Fruit fly (Drosophila melanogaster) whole organism, embryonic: ENCODE results near the gene CG9550.

Experiments used
- Bgb ChIP-seq: fragments of 200-800 bp; sonication (Bioruptor generic); IDR thresholded peaks from 2 replicates; pipeline ENCODE4 v1.3.6; 2022; ENCODE audit warnings: missing biosample characterization, missing genetic modification characterization; ENCODE audit not compliant: partially characterized antibody
- CG11247 ChIP-seq: fragments of 200-800 bp; sonication (Bioruptor generic); IDR thresholded peaks from 2 replicates; pipeline ENCODE4 v1.3.6; 2022; ENCODE audit warnings: missing biosample characterization, missing genetic modification characterization
- CG11456 ChIP-seq: fragments of 200-800 bp; sonication (Bioruptor generic); IDR thresholded peaks from 3 replicates; pipeline ENCODE4 v1.3.6; 2022; ENCODE audit warnings: missing biosample characterization, missing genetic modification characterization
- CG11696 ChIP-seq: fragments of 200-800 bp; sonication (Bioruptor generic); IDR thresholded peaks from 2 replicates; pipeline ENCODE4 v1.3.6; 2022; ENCODE audit warnings: missing biosample characterization, missing genetic modification characterization
- CG13296 ChIP-seq: fragments of 200-800 bp; sonication (Bioruptor generic); optimal IDR thresholded peaks from 3 replicates; lab custom pipeline; 2018; ENCODE audit warnings: missing biosample characterization, mild to moderate bottlenecking, missing genetic modification characterization
- CG14710 ChIP-seq: fragments of 200-800 bp; sonication (Bioruptor generic); optimal IDR thresholded peaks from 3 replicates; lab custom pipeline; 2019; ENCODE audit warnings: missing biosample characterization, mild to moderate bottlenecking, missing genetic modification characterization, moderate library complexity
- CG15073 ChIP-seq: fragments of 200-800 bp; sonication (Bioruptor generic); optimal IDR thresholded peaks from 2 replicates; lab custom pipeline; 2016; ENCODE audit warnings: missing biosample characterization, missing genetic modification characterization
- CG18262 ChIP-seq: fragments of 200-800 bp; optimal IDR thresholded peaks from 3 replicates; lab custom pipeline; 2019; ENCODE audit warnings: missing biosample characterization, mild to moderate bottlenecking, missing genetic modification characterization, moderate library complexity
- CG18764 ChIP-seq: fragments of 200-800 bp; sonication (Bioruptor generic); optimal IDR thresholded peaks from 3 replicates; lab custom pipeline; 2016; ENCODE audit warnings: missing biosample characterization, missing genetic modification characterization
- CG2875 ChIP-seq: fragments of 200-800 bp; sonication (Bioruptor generic); optimal IDR thresholded peaks from 2 replicates; lab custom pipeline; 2017; ENCODE audit warnings: missing biosample characterization, mild to moderate bottlenecking, missing genetic modification characterization, missing genetic modification reagents
- CG30020 ChIP-seq: fragments of 200-800 bp; optimal IDR thresholded peaks from 2 replicates; lab custom pipeline; 2019; ENCODE audit warnings: missing biosample characterization, mild to moderate bottlenecking, missing genetic modification characterization, moderate library complexity
- CG30403 ChIP-seq: fragments of 200-800 bp; sonication (Bioruptor generic); optimal IDR thresholded peaks from 3 replicates; lab custom pipeline; 2016; ENCODE audit warnings: missing biosample characterization, missing genetic modification characterization
- CG31365 ChIP-seq: fragments of 200-800 bp; sonication (Bioruptor generic); optimal IDR thresholded peaks from 2 replicates; lab custom pipeline; 2018; ENCODE audit warnings: missing biosample characterization, mild to moderate bottlenecking, missing genetic modification characterization
- CG43689 ChIP-seq: fragments of 200-800 bp; sonication (Bioruptor generic); IDR thresholded peaks from 2 replicates; pipeline ENCODE4 v1.3.6; 2022; ENCODE audit warnings: missing biosample characterization, missing genetic modification characterization
- CG4854 ChIP-seq: fragments of 200-800 bp; sonication (Bioruptor generic); optimal IDR thresholded peaks from 2 replicates; lab custom pipeline; 2016; ENCODE audit warnings: missing biosample characterization, missing genetic modification characterization, inconsistent platforms
- CG5245 ChIP-seq: fragments of 200-800 bp; sonication (Bioruptor generic); optimal IDR thresholded peaks from 3 replicates; lab custom pipeline; 2016; ENCODE audit warnings: missing biosample characterization, missing genetic modification characterization
- CG5953 ChIP-seq: fragments of 200-800 bp; sonication (Bioruptor generic); IDR thresholded peaks from 2 replicates; pipeline ENCODE4 v1.3.6; 2022; ENCODE audit warnings: missing biosample characterization, missing genetic modification characterization
- CG7372 ChIP-seq: fragments of 200-800 bp; sonication (Bioruptor generic); IDR thresholded peaks from 2 replicates; pipeline ENCODE4 v1.3.6; 2022; ENCODE audit warnings: missing biosample characterization, missing genetic modification characterization
- Dad ChIP-seq: fragments of 200-800 bp; sonication (Bioruptor generic); optimal IDR thresholded peaks from 3 replicates; lab custom pipeline; 2016; ENCODE audit warnings: missing biosample characterization, missing genetic modification characterization
- Dbx ChIP-seq: fragments of 200-800 bp; sonication (Bioruptor generic); IDR thresholded peaks from 3 replicates; pipeline ENCODE4 v1.3.6; 2022; ENCODE audit warnings: missing biosample characterization, missing genetic modification characterization
- Dfd ChIP-seq, 2 experiments: fragments of >200 bp; optimal IDR thresholded peaks; 2 replicates each; lab custom pipeline; 2017; ENCODE audit warnings: missing biosample characterization in 2 of 2, missing genetic modification characterization in 2 of 2
- Dref ChIP-seq: fragments of 200-800 bp; sonication (Bioruptor generic); IDR thresholded peaks from 2 replicates; pipeline ENCODE4 v1.3.6; 2022; ENCODE audit warnings: missing biosample characterization, missing genetic modification characterization
- Fer3 ChIP-seq: fragments of 200-800 bp; sonication (Bioruptor generic); optimal IDR thresholded peaks from 2 replicates; lab custom pipeline; 2018; ENCODE audit warnings: missing biosample characterization, mild to moderate bottlenecking, missing genetic modification characterization, moderate library complexity
- H15 ChIP-seq: fragments of 200-800 bp; sonication (Bioruptor generic); IDR thresholded peaks from 3 replicates; pipeline ENCODE4 v1.3.6; 2022; ENCODE audit warnings: missing biosample characterization, missing genetic modification characterization
- Hr51 ChIP-seq, 2 experiments: fragments of 200-800 bp; sonication (Bioruptor generic); optimal IDR thresholded peaks; 2 replicates in 1 of 2; 3 replicates in 1 of 2; lab custom pipeline; 2016 to 2018; ENCODE audit warnings: missing biosample characterization in 2 of 2, missing genetic modification characterization in 2 of 2, mild to moderate bottlenecking in 1 of 2, moderate library complexity in 1 of 2
- Lpt ChIP-seq: fragments of >200 bp; optimal IDR thresholded peaks from 2 replicates; lab custom pipeline; 2018; ENCODE audit warnings: missing biosample characterization, missing genetic modification characterization
- Med ChIP-seq: fragments of 200-800 bp; sonication (Bioruptor generic); peaks from one replicate; lab custom pipeline; 2016; ENCODE audit warnings: missing biosample characterization, missing genetic modification characterization, mild to moderate bottlenecking, inconsistent platforms, moderate library complexity
- Mrtf ChIP-seq: fragments of 200-800 bp; sonication (Bioruptor generic); IDR thresholded peaks from 3 replicates; pipeline ENCODE4 v1.3.6; 2022; ENCODE audit warnings: missing biosample characterization, missing genetic modification characterization
- NFAT ChIP-seq: fragments of 200-800 bp; sonication (Bioruptor generic); IDR thresholded peaks from 2 replicates; pipeline ENCODE4 v1.3.6; 2022; ENCODE audit warnings: missing biosample characterization, missing genetic modification characterization
- Side ChIP-seq: fragments of 200-800 bp; sonication (Bioruptor generic); optimal IDR thresholded peaks from 2 replicates; lab custom pipeline; 2016; ENCODE audit warnings: missing biosample characterization, missing genetic modification characterization
- Sox102F ChIP-seq: fragments of 200-800 bp; sonication (Bioruptor generic); optimal IDR thresholded peaks from 2 replicates; lab custom pipeline; 2018; ENCODE audit warnings: missing biosample characterization, mild to moderate bottlenecking, missing genetic modification characterization, moderate library complexity
- chinmo ChIP-seq: fragments of 200-800 bp; sonication (Bioruptor generic); IDR thresholded peaks from 4 replicates; pipeline ENCODE4 v1.3.6; 2022; ENCODE audit warnings: missing biosample characterization, missing genetic modification characterization; ENCODE audit not compliant: partially characterized antibody
- ci ChIP-seq: fragments of 200-800 bp; sonication (Bioruptor generic); IDR thresholded peaks from 3 replicates; pipeline ENCODE4 v1.3.6; 2022; ENCODE audit warnings: missing biosample characterization, missing genetic modification characterization
- crc ChIP-seq: fragments of 200-800 bp; sonication (Bioruptor generic); optimal IDR thresholded peaks from 2 replicates; lab custom pipeline; 2016; ENCODE audit warnings: missing biosample characterization, missing genetic modification characterization
- da ChIP-seq: fragments of 200-800 bp; sonication (Bioruptor generic); optimal IDR thresholded peaks from 2 replicates; lab custom pipeline; 2016; ENCODE audit warnings: missing biosample characterization, missing genetic modification characterization
- exex ChIP-seq: fragments of 200-800 bp; sonication (Bioruptor generic); optimal IDR thresholded peaks from 4 replicates; lab custom pipeline; 2018; ENCODE audit warnings: missing biosample characterization, mild to moderate bottlenecking, missing genetic modification characterization, moderate library complexity
- grn ChIP-seq: fragments of 200-800 bp; sonication (Bioruptor generic); optimal IDR thresholded peaks from 3 replicates; lab custom pipeline; 2017; ENCODE audit warnings: missing biosample characterization, missing genetic modification characterization
- lbe ChIP-seq: fragments of 200-800 bp; sonication (Bioruptor generic); optimal IDR thresholded peaks from 2 replicates; lab custom pipeline; 2016; ENCODE audit warnings: missing biosample characterization, mild to moderate bottlenecking, missing genetic modification characterization
- p53 ChIP-seq: fragments of 200-800 bp; sonication (Bioruptor generic); optimal IDR thresholded peaks from 2 replicates; lab custom pipeline; 2016; ENCODE audit warnings: missing biosample characterization, missing genetic modification characterization
- pita ChIP-seq: fragments of 200-800 bp; sonication (Bioruptor generic); optimal IDR thresholded peaks from 2 replicates; lab custom pipeline; 2017; ENCODE audit warnings: missing biosample characterization, mild to moderate bottlenecking, missing genetic modification characterization
- prd ChIP-seq, 3 experiments: fragments of >200 bp in 2 of 3; fragments of 200-800 bp in 1 of 3; sonication (Bioruptor generic) in 1 of 3; optimal IDR thresholded peaks in 2 of 3; IDR thresholded peaks in 1 of 3; 2 replicates in 2 of 3; 3 replicates in 1 of 3; pipeline versions ENCODE4 v1.3.6 to Lab custom; 2017 to 2022; ENCODE audit warnings: missing biosample characterization in 1 of 3, missing genetic modification characterization in 1 of 3
- pum ChIP-seq: fragments of 200-800 bp; sonication (Bioruptor generic); optimal IDR thresholded peaks from 2 replicates; lab custom pipeline; 2016; ENCODE audit warnings: missing biosample characterization, missing genetic modification characterization
- sens ChIP-seq: fragments of 200-800 bp; sonication (Bioruptor generic); peaks from one replicate; lab custom pipeline; 2016; ENCODE audit warnings: missing biosample characterization, missing genetic modification characterization
- slbo ChIP-seq: fragments of 200-800 bp; sonication (Bioruptor generic); IDR thresholded peaks from 2 replicates; pipeline ENCODE4 v1.3.6; 2022; ENCODE audit warnings: missing biosample characterization, missing genetic modification characterization
- tll ChIP-seq, 2 experiments: fragments of 200-800 bp in 1 of 2; fragments of >200 bp in 1 of 2; sonication (Bioruptor generic) in 1 of 2; optimal IDR thresholded peaks; 2 replicates each; lab custom pipeline; 2017 to 2019; ENCODE audit warnings: missing biosample characterization in 2 of 2, missing genetic modification characterization in 2 of 2, mild to moderate bottlenecking in 1 of 2, moderate library complexity in 1 of 2
- unpg ChIP-seq: fragments of 200-800 bp; sonication (Bioruptor generic); optimal IDR thresholded peaks from 3 replicates; lab custom pipeline; 2018; ENCODE audit warnings: missing biosample characterization, mild to moderate bottlenecking, missing genetic modification characterization, moderate library complexity
- usp ChIP-seq: fragments of >200 bp; optimal IDR thresholded peaks from 2 replicates; lab custom pipeline; 2017; ENCODE audit warnings: missing biosample characterization, missing genetic modification characterization
- wor ChIP-seq: fragments of 200-800 bp; sonication (Bioruptor generic); IDR thresholded peaks from 2 replicates; pipeline ENCODE4 v1.3.6; 2022; ENCODE audit warnings: missing biosample characterization, missing genetic modification characterization

CG9550 gene

DNA sequence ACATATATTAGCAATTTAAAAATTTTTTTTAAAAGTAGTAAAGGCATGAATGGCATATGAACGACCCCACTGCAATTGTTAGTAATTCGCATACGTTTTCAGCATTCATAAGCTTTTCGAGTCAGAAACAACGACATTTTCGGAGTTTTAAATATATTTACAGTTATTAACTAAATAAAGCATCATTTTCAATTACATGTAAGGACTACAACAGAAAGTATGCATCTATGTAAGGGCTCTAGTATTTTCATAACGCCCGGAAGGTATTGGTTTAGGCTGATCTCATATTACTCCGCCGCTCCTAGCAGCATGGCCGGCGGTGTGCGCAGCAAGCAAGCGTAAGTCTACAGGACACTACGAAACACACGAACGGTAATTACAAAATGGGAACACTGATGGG is 22.6 kb upstream of the CG9550 start:
- TF ChIP-seq ci (GFP tag; lab: Robert Waterston, UW) (no peak), wor (GFP tag; lab: Robert Waterston, UW) (no peak), Dad (GFP tag; lab: Kevin White, UChicago) (no peak), sens (GFP tag; lab: Kevin White, UChicago) (peak; percentile 83), lbe (GFP tag; lab: Kevin White, UChicago) (no peak), CG11696 (GFP tag; lab: Robert Waterston, UW) (peak; percentile 87), prd (optimal IDR thresholded peaks at IDR 0.05; lab: Kevin White, UChicago) (no peak), prd (GFP tag; IDR thresholded peaks at IDR 0.05; lab: Robert Waterston, UW) (0 out of 3 replicates have a peak, but pooled peaks have one; percentile 8), CG43689 (GFP tag; lab: Robert Waterston, UW) (no peak), Med (GFP tag; lab: Kevin White, UChicago) (peak; percentile 35), CG11247 (GFP tag; lab: Robert Waterston, UW) (no peak), Hr51 (GFP tag; optimal IDR thresholded peaks at IDR 0.05; lab: Kevin White, UChicago) (no peak)

dm6 chr2L:6474878-6475582 is 21.8 kb upstream of the CG9550 start:
- TF ChIP-seq CG18764 (GFP tag; lab: Kevin White, UChicago), result no peak
- no peak for TF ChIP-seq Side (GFP tag; lab: Kevin White, UChicago)
- TF ChIP-seq usp (GFP tag; lab: Kevin White, UChicago), result no peak
- TF ChIP-seq CG30020, result no peak
- no peak for TF ChIP-seq tll (GFP tag; optimal IDR thresholded peaks at IDR 0.05; lab: Kevin White, UChicago)
- peak; percentile 74 for TF ChIP-seq exex (tag; lab: Kevin White, UChicago)
- no peak for TF ChIP-seq chinmo (GFP tag; lab: Robert Waterston, UW)
- TF ChIP-seq pita, result no peak
- no peak for TF ChIP-seq CG11456 (GFP tag; lab: Robert Waterston, UW)
- TF ChIP-seq CG30403 (GFP tag; lab: Kevin White, UChicago), result no peak
- no peak for TF ChIP-seq CG13296
- no peak for TF ChIP-seq CG5953
- peak; percentile 25; the same call in 1 of the 2 replicates for TF ChIP-seq Dref (GFP tag; lab: Robert Waterston, UW)
- no peak for TF ChIP-seq da
- peak; percentile 21 for TF ChIP-seq Med (GFP tag; lab: Kevin White, UChicago)
- TF ChIP-seq slbo (GFP tag; lab: Robert Waterston, UW), result no peak
- no peak for TF ChIP-seq CG4854 (GFP tag; lab: Kevin White, UChicago)
- no peak for TF ChIP-seq Mrtf (GFP tag; lab: Robert Waterston, UW)
- no peak for TF ChIP-seq unpg
- TF ChIP-seq Sox102F (GFP tag; lab: Kevin White, UChicago), result no peak
- no peak for TF ChIP-seq CG18262
- no peak for TF ChIP-seq H15 (GFP tag; lab: Robert Waterston, UW)
- TF ChIP-seq Fer3, result no peak
- TF ChIP-seq Bgb (GFP tag; lab: Robert Waterston, UW), result no peak
- no peak for TF ChIP-seq CG31365 (tag; lab: Kevin White, UChicago)
- no peak for TF ChIP-seq CG5245
- no peak for TF ChIP-seq crc (GFP tag; lab: Kevin White, UChicago)
- no peak for TF ChIP-seq NFAT (GFP tag; lab: Robert Waterston, UW)
- 0 out of 3 replicates have a peak, but pooled peaks have one; percentile 53 for TF ChIP-seq Dbx (GFP tag; lab: Robert Waterston, UW)
- no peak for TF ChIP-seq Lpt
- TF ChIP-seq CG15073, result peak; percentile 66
- TF ChIP-seq CG2875 (GFP tag; lab: Kevin White, UChicago), result no peak
- TF ChIP-seq p53 (GFP tag; lab: Kevin White, UChicago), result no peak
- TF ChIP-seq CG14710 (tag; lab: Kevin White, UChicago), result no peak
- TF ChIP-seq pum (GFP tag; lab: Kevin White, UChicago), result no peak
- TF ChIP-seq Dfd (GFP tag; optimal IDR thresholded peaks at IDR 0.05; lab: Kevin White, UChicago), result no peak
- no peak for TF ChIP-seq CG7372
- TF ChIP-seq grn (GFP tag; lab: Kevin White, UChicago), result no peak
- no peak for TF ChIP-seq lbe (GFP tag; lab: Kevin White, UChicago)
